Fruit fly (Drosophila melanogaster) whole organism, wandering third instar larva: Measurements from ENCODE around the gene Nelf-A.

ENCODE experiments used
- pan ChIP-seq: fragments of >200 bp; optimal IDR thresholded peaks from 2 replicates; lab custom pipeline; 2017
- usp ChIP-seq: fragments of >200 bp; optimal IDR thresholded peaks from 2 replicates; lab custom pipeline; 2017; ENCODE audit warnings: missing biosample characterization, missing genetic modification characterization

DNA sequence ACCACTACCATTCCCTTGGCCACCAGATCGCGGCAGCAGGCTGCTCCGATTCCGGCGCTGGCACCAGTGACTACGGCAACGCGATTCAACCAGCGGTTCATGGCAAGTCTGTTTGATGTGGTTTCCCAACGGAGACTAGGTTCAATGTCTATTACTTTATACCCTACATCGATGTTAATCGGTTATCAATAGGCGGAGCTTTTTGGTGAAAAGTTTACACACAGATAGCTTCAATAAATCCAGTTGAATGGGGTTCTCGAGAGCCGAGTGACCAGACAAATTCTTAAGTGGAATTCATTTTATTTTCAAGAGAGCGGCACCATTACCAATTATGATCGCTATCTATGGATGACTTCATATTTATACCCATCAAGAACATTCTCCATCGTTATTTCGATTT is 52.6 kb downstream of the Nelf-A start, which contains the start of gene CG3301:
- no peak for TF ChIP-seq usp (GFP tag; lab: Kevin White, UChicago)
- TF ChIP-seq pan (lab: Kevin White, UChicago) = no peak
